Fruit fly (Drosophila melanogaster): Measurements from ENCODE around the gene CG4098.

DNA sequence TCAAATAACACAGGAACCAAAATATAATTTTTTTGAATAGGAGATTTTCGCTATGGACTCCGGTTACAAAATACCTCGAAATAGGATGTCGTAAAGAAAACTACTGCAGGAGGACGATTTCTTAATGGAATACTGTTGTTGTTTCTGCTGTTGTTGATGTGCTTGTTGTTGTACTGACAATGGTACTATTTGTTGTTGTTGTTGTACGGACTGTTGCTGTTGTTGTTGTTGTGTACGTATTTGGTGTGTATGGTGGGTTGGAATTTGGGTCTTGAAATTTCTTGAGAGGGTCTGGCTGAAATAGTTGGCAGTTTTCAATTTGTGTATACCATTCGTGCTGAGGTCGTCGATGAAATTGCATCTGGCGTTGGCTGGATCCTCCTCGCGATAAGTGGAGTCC, 17.1 kb upstream of the CG4098 start:
- TF ChIP-seq ttk (optimal IDR thresholded peaks at IDR 0.05) (no peak), Myc (optimal IDR thresholded peaks at IDR 0.05) (no peak), h (optimal IDR thresholded peaks at IDR 0.05) (no peak), psq (optimal IDR thresholded peaks at IDR 0.05) (no peak), Sin3A (optimal IDR thresholded peaks at IDR 0.05) (no peak)
